Worm (Caenorhabditis elegans): ENCODE measurements around the gene grd-11.

- TF ChIP-seq egl-18 (GFP tag; IDR thresholded peaks at IDR 0.05) = no peak
- no peak for TF ChIP-seq ets-4 (GFP tag; optimal IDR thresholded peaks at IDR 0.05)
- no peak for TF ChIP-seq ama-1 (optimal IDR thresholded peaks at IDR 0.05)
- TF ChIP-seq ama-1 (GFP tag; optimal IDR thresholded peaks at IDR 0.05) = no peak
- no peak for TF ChIP-seq him-1 (tag; optimal IDR thresholded peaks at IDR 0.05)
- no peak for TF ChIP-seq zim-3 (tag; optimal IDR thresholded peaks at IDR 0.05)
- no peak for TF ChIP-seq nfya-2 (GFP tag; IDR thresholded peaks at IDR 0.05)
- no peak for TF ChIP-seq F39B2.1 (GFP tag; IDR thresholded peaks at IDR 0.05)
- TF ChIP-seq tlf-1 (GFP tag; optimal IDR thresholded peaks at IDR 0.05) = no peak
- no peak for TF ChIP-seq dpff-1 (tag; optimal IDR thresholded peaks at IDR 0.05)
- TF ChIP-seq unc-62 (GFP tag; optimal IDR thresholded peaks at IDR 0.05) = no peak
- TF ChIP-seq lin-54 (GFP tag; optimal IDR thresholded peaks at IDR 0.05) = no peak
- no peak for TF ChIP-seq lin-26 (GFP tag; IDR thresholded peaks at IDR 0.05)
These were observed 11.7 kb upstream of the grd-11 start, which contains the start of gene Y38H6A.3 for ce11 chrV:20344889-20345288.

Data from whole organism, young adult.